Fruit fly (Drosophila melanogaster) whole organism, pupa: ENCODE results near the gene mRpL40.
A peak's percentile ranks its signal among the peaks of the same experiment; 100 is the strongest.

Source experiments
- CG10348 ChIP-seq: fragments of 200-800 bp; sonication (Bioruptor generic); IDR thresholded peaks from 2 replicates; pipeline ENCODE4 v1.3.6; 2022; ENCODE audit warnings: missing biosample characterization, missing genetic modification characterization
- CG12605 ChIP-seq: fragments of 200-800 bp; sonication (Bioruptor generic); IDR thresholded peaks from 2 replicates; pipeline ENCODE4 v1.3.6; 2022; ENCODE audit warnings: missing biosample characterization, missing genetic modification characterization
- CG13204 ChIP-seq: fragments of 200-800 bp; sonication (Bioruptor generic); optimal IDR thresholded peaks from 2 replicates; lab custom pipeline; 2018; ENCODE audit warnings: missing biosample characterization, mild to moderate bottlenecking, missing genetic modification characterization, moderate library complexity
- CG14655 ChIP-seq: fragments of 200-800 bp; sonication (Bioruptor generic); optimal IDR thresholded peaks from 3 replicates; lab custom pipeline; 2017; ENCODE audit warnings: mild to moderate bottlenecking, missing biosample characterization, missing genetic modification reagents, missing genetic modification characterization
- CG15710 ChIP-seq: fragments of 200-800 bp; sonication (Bioruptor generic); optimal IDR thresholded peaks from 2 replicates; lab custom pipeline; 2018; ENCODE audit warnings: missing biosample characterization, mild to moderate bottlenecking, missing genetic modification characterization, moderate library complexity
- CG17806 ChIP-seq: fragments of 200-800 bp; sonication (Bioruptor generic); optimal IDR thresholded peaks from 2 replicates; lab custom pipeline; 2018; ENCODE audit warnings: missing biosample characterization, mild to moderate bottlenecking, missing genetic modification characterization, moderate library complexity
- CG32121 ChIP-seq: fragments of 200-800 bp; sonication (Bioruptor generic); IDR thresholded peaks from 2 replicates; pipeline ENCODE4 v1.3.6; 2022; ENCODE audit warnings: missing biosample characterization, missing genetic modification characterization
- CG34367 ChIP-seq: fragments of 200-800 bp; sonication (Bioruptor generic); optimal IDR thresholded peaks from 2 replicates; lab custom pipeline; 2018; ENCODE audit warnings: missing biosample characterization, mild to moderate bottlenecking, missing genetic modification characterization
- CG4496 ChIP-seq: fragments of 200-800 bp; sonication (Bioruptor generic); IDR thresholded peaks from 3 replicates; pipeline ENCODE4 v1.3.6; 2022; ENCODE audit warnings: missing biosample characterization, missing genetic modification characterization
- CG8159 ChIP-seq: fragments of 200-800 bp; sonication (Bioruptor generic); optimal IDR thresholded peaks from 3 replicates; lab custom pipeline; 2018; ENCODE audit warnings: missing biosample characterization, mild to moderate bottlenecking, missing genetic modification characterization, moderate library complexity
- CG8301 ChIP-seq: fragments of 200-800 bp; sonication (Bioruptor generic); optimal IDR thresholded peaks from 2 replicates; lab custom pipeline; 2018; ENCODE audit warnings: missing biosample characterization, mild to moderate bottlenecking, missing genetic modification characterization
- CG9948 ChIP-seq: fragments of 200-800 bp; sonication (Bioruptor generic); optimal IDR thresholded peaks from 2 replicates; lab custom pipeline; 2018; ENCODE audit warnings: missing biosample characterization, mild to moderate bottlenecking, missing genetic modification characterization, moderate library complexity
- D1 ChIP-seq: fragments of 200-800 bp; sonication (Bioruptor generic); optimal IDR thresholded peaks from 2 replicates; lab custom pipeline; 2018; ENCODE audit warnings: missing biosample characterization, mild to moderate bottlenecking, missing genetic modification characterization, moderate library complexity
- EcR ChIP-seq: fragments of 200-800 bp; sonication (Bioruptor generic); optimal IDR thresholded peaks from 3 replicates; lab custom pipeline; 2019; ENCODE audit warnings: missing biosample characterization, missing genetic modification characterization, mild to moderate bottlenecking, moderate library complexity, missing genetic modification reagents
- Ets98B ChIP-seq: fragments of 200-800 bp; sonication (Bioruptor generic); IDR thresholded peaks from 2 replicates; pipeline ENCODE4 v1.3.6; 2022; ENCODE audit warnings: missing biosample characterization, missing genetic modification characterization
- Pif1A ChIP-seq: fragments of 200-800 bp; sonication (Bioruptor generic); optimal IDR thresholded peaks from 3 replicates; lab custom pipeline; 2016; ENCODE audit warnings: missing biosample characterization, missing genetic modification characterization
- Pif1B ChIP-seq: fragments of 200-800 bp; sonication (Bioruptor generic); optimal IDR thresholded peaks from 3 replicates; lab custom pipeline; 2016; ENCODE audit warnings: missing biosample characterization, missing genetic modification characterization
- Snoo ChIP-seq: fragments of 200-800 bp; sonication (Bioruptor generic); optimal IDR thresholded peaks from 3 replicates; lab custom pipeline; 2017; ENCODE audit warnings: missing biosample characterization, mild to moderate bottlenecking, missing genetic modification characterization, inconsistent platforms
- fd96Ca ChIP-seq: fragments of 200-800 bp; sonication (Bioruptor generic); IDR thresholded peaks from 3 replicates; pipeline ENCODE4 v1.3.6; 2022; ENCODE audit warnings: missing biosample characterization, missing genetic modification characterization
- gl ChIP-seq: fragments of 200-800 bp; sonication (Bioruptor generic); optimal IDR thresholded peaks from 2 replicates; lab custom pipeline; 2018; ENCODE audit warnings: missing biosample characterization, mild to moderate bottlenecking, missing genetic modification characterization
- rn ChIP-seq: fragments of 200-800 bp; sonication (Bioruptor generic); IDR thresholded peaks from 2 replicates; pipeline ENCODE4 v1.3.6; 2022; ENCODE audit warnings: missing biosample characterization, missing genetic modification characterization

The mRpL40 gene

dm6 chr3R:11402894-11403293 is 4.8 kb upstream of the mRpL40 start:
- no peak for TF ChIP-seq CG12605 (GFP tag; lab: Robert Waterston, UW)
- TF ChIP-seq CG13204 (GFP tag; lab: Kevin White, UChicago), result no peak
- no peak for TF ChIP-seq gl
- TF ChIP-seq CG9948, result no peak
- TF ChIP-seq CG34367 (tag; lab: Kevin White, UChicago), result no peak
- no peak for TF ChIP-seq D1
- no peak for TF ChIP-seq Snoo

dm6 chr3R:11409667-11410137 is 2.0 kb downstream of the mRpL40 start, which contains the start of the genes mgr and Irbp:
mgr (minus strand) TSS chr3R:11409875.
Irbp (plus strand) TSS chr3R:11410047.
- TF ChIP-seq Pif1A (GFP tag; lab: Kevin White, UChicago), result no peak
- peak; percentile 92 for TF ChIP-seq Ets98B (GFP tag; lab: Robert Waterston, UW)
- peak; percentile 93 for TF ChIP-seq CG32121 (GFP tag; lab: Robert Waterston, UW)
- peak; percentile 83 for TF ChIP-seq CG9948
- TF ChIP-seq Pif1B (GFP tag; lab: Kevin White, UChicago), result no peak
- peak; percentile 37 for TF ChIP-seq gl
- no peak for TF ChIP-seq D1
- TF ChIP-seq CG34367 (tag; lab: Kevin White, UChicago), result peak; percentile 78
- peak; percentile 93 for TF ChIP-seq fd96Ca
- TF ChIP-seq rn (GFP tag; lab: Robert Waterston, UW), result peak; percentile 82
- TF ChIP-seq CG12605 (GFP tag; lab: Robert Waterston, UW), result no peak; the same call in 1 of the 2 replicates
- TF ChIP-seq CG4496 (GFP tag; lab: Robert Waterston, UW), result peak; percentile 88
- TF ChIP-seq CG10348 (GFP tag; lab: Robert Waterston, UW), result peak; percentile 18; the same call in 1 of the 2 replicates
- peak; percentile 88 for TF ChIP-seq CG15710 (tag; lab: Kevin White, UChicago)
- TF ChIP-seq Snoo, result no peak
- no peak for TF ChIP-seq CG14655 (GFP tag; lab: Kevin White, UChicago)
- TF ChIP-seq CG17806 (tag; lab: Kevin White, UChicago), result peak; percentile 86
- TF ChIP-seq CG8301, result no peak
- no peak for TF ChIP-seq CG13204 (GFP tag; lab: Kevin White, UChicago)
- peak; percentile 86 for TF ChIP-seq CG8159
- TF ChIP-seq EcR (GFP tag; lab: Kevin White, UChicago), result no peak

- no peak for TF ChIP-seq fd96Ca
- no peak for TF ChIP-seq CG15710 (tag; lab: Kevin White, UChicago)
- no peak for TF ChIP-seq gl
- TF ChIP-seq CG32121 (GFP tag; lab: Robert Waterston, UW), result no peak
- no peak for TF ChIP-seq D1
Observed at dm6 chr3R:11412371-11412770, 4.7 kb downstream of the mRpL40 start, which contains the start of gene Ipo9. Ipo9 (plus strand) TSS chr3R:11412522.

- no peak for TF ChIP-seq CG32121 (GFP tag; lab: Robert Waterston, UW)
- TF ChIP-seq rn (GFP tag; lab: Robert Waterston, UW), result no peak
- no peak for TF ChIP-seq CG14655 (GFP tag; lab: Kevin White, UChicago)
- no peak for TF ChIP-seq CG8159
- TF ChIP-seq CG10348 (GFP tag; lab: Robert Waterston, UW), result no peak
- TF ChIP-seq CG13204 (GFP tag; lab: Kevin White, UChicago), result no peak
- no peak for TF ChIP-seq CG34367 (tag; lab: Kevin White, UChicago)
- no peak for TF ChIP-seq fd96Ca
- no peak for TF ChIP-seq gl
- no peak for TF ChIP-seq Snoo
- TF ChIP-seq Pif1B (GFP tag; lab: Kevin White, UChicago), result no peak
- TF ChIP-seq CG4496 (GFP tag; lab: Robert Waterston, UW), result no peak
- no peak for TF ChIP-seq CG17806 (tag; lab: Kevin White, UChicago)
Observed at dm6 chr3R:11418568-11418967, 10.8 kb downstream of the mRpL40 start, which contains the start of the genes bumpel and CG45676. bumpel (minus strand) TSS chr3R:11418668. CG45676 (plus strand) TSS chr3R:11418885.

- TF ChIP-seq CG32121 (GFP tag; lab: Robert Waterston, UW), result peak; percentile 94
- TF ChIP-seq CG8159, result peak; percentile 88
- TF ChIP-seq CG4496 (GFP tag; lab: Robert Waterston, UW), result peak; percentile 93
- TF ChIP-seq Snoo, result peak; percentile 90
- no peak for TF ChIP-seq CG14655 (GFP tag; lab: Kevin White, UChicago)
- TF ChIP-seq gl, result peak; percentile 64
- TF ChIP-seq Pif1B (GFP tag; lab: Kevin White, UChicago), result no peak
- no peak for TF ChIP-seq CG8301
- TF ChIP-seq CG12605 (GFP tag; lab: Robert Waterston, UW), result peak; percentile 79
- peak; percentile 85 for TF ChIP-seq CG34367 (tag; lab: Kevin White, UChicago)
- TF ChIP-seq Ets98B (GFP tag; lab: Robert Waterston, UW), result peak; percentile 91
- peak; percentile 92 for TF ChIP-seq rn (GFP tag; lab: Robert Waterston, UW)
- peak; percentile 98 for TF ChIP-seq fd96Ca
- no peak for TF ChIP-seq EcR (GFP tag; lab: Kevin White, UChicago)
- TF ChIP-seq CG13204 (GFP tag; lab: Kevin White, UChicago), result no peak
- TF ChIP-seq CG10348 (GFP tag; lab: Robert Waterston, UW), result peak; percentile 89
- TF ChIP-seq CG9948, result peak; percentile 85
- peak; percentile 85 for TF ChIP-seq CG17806 (tag; lab: Kevin White, UChicago)
- TF ChIP-seq CG15710 (tag; lab: Kevin White, UChicago), result peak; percentile 88
- no peak for TF ChIP-seq D1
- TF ChIP-seq Pif1A (GFP tag; lab: Kevin White, UChicago), result no peak
- TF ChIP-seq, all 21 proteins: peak for 14
Observed at dm6 chr3R:11421643-11422122, 14.0 kb downstream of the mRpL40 start, which contains the start of the genes ninaG and Sptz. ninaG (minus strand) TSS chr3R:11421693. Sptz (plus strand) TSS chr3R:11422092.

- TF ChIP-seq EcR (GFP tag; lab: Kevin White, UChicago) (no peak), CG12605 (GFP tag; lab: Robert Waterston, UW) (no peak), Ets98B (GFP tag; lab: Robert Waterston, UW) (no peak), CG10348 (GFP tag; lab: Robert Waterston, UW) (no peak), CG32121 (GFP tag; lab: Robert Waterston, UW) (no peak), CG14655 (GFP tag; lab: Kevin White, UChicago) (no peak), CG9948 (no peak), CG13204 (GFP tag; lab: Kevin White, UChicago) (no peak), CG4496 (GFP tag; lab: Robert Waterston, UW) (no peak), D1 (no peak), CG17806 (tag; lab: Kevin White, UChicago) (no peak), CG15710 (tag; lab: Kevin White, UChicago) (no peak), Pif1A (GFP tag; lab: Kevin White, UChicago) (no peak), gl (no peak)
Observed at dm6 chr3R:11429814-11430213, 22.1 kb downstream of the mRpL40 start, which contains the start of gene Dtd. Dtd (plus strand) TSS chr3R:11430061.
